Fruit fly (Drosophila melanogaster) whole organism, embryonic: ENCODE data around the gene CG3224.
A peak's percentile ranks its signal among the peaks of the same experiment; 100 is the strongest.

Experiments used
- C15 ChIP-seq: fragments of 200-800 bp; sonication (Bioruptor generic); IDR thresholded peaks from 3 replicates; pipeline ENCODE4 v1.3.6; 2022; ENCODE audit warnings: missing biosample characterization, missing genetic modification characterization
- CG10654 ChIP-seq: fragments of 200-800 bp; sonication (Bioruptor generic); optimal IDR thresholded peaks from 2 replicates; lab custom pipeline; 2016; ENCODE audit warnings: missing biosample characterization, missing genetic modification characterization
- CG11093 ChIP-seq: fragments of 200-800 bp; sonication (Bioruptor generic); IDR thresholded peaks from 3 replicates; pipeline ENCODE4 v1.3.6; 2022; ENCODE audit warnings: missing biosample characterization, missing genetic modification characterization
- CG12155 ChIP-seq: fragments of 200-800 bp; sonication (Bioruptor generic); optimal IDR thresholded peaks from 3 replicates; lab custom pipeline; 2016; ENCODE audit warnings: missing biosample characterization, missing genetic modification characterization
- CG12391 ChIP-seq: fragments of 200-800 bp; sonication (Bioruptor generic); optimal IDR thresholded peaks from 3 replicates; lab custom pipeline; 2018; ENCODE audit warnings: missing biosample characterization, mild to moderate bottlenecking, missing genetic modification characterization, moderate library complexity
- CG13296 ChIP-seq: fragments of 200-800 bp; sonication (Bioruptor generic); optimal IDR thresholded peaks from 3 replicates; lab custom pipeline; 2018; ENCODE audit warnings: missing biosample characterization, mild to moderate bottlenecking, missing genetic modification characterization
- CG13894 ChIP-seq: fragments of 200-800 bp; sonication (Bioruptor generic); optimal IDR thresholded peaks from 3 replicates; lab custom pipeline; 2018; ENCODE audit warnings: missing biosample characterization, mild to moderate bottlenecking, missing genetic modification characterization, moderate library complexity
- CG14667 ChIP-seq: fragments of 200-800 bp; sonication (Bioruptor generic); IDR thresholded peaks from 2 replicates; pipeline ENCODE4 v1.3.6; 2022; ENCODE audit warnings: missing biosample characterization, missing genetic modification characterization
- CG15011 ChIP-seq: fragments of 200-800 bp; sonication (Bioruptor generic); optimal IDR thresholded peaks from 3 replicates; lab custom pipeline; 2018; ENCODE audit warnings: missing biosample characterization, mild to moderate bottlenecking, missing genetic modification characterization
- CG15514 ChIP-seq: fragments of 200-800 bp; sonication (Bioruptor generic); optimal IDR thresholded peaks from 3 replicates; lab custom pipeline; 2017; ENCODE audit warnings: missing biosample characterization, missing genetic modification characterization, mild to moderate bottlenecking, moderate library complexity, missing genetic modification reagents
- CG1603 ChIP-seq: fragments of 200-800 bp; sonication (Bioruptor generic); optimal IDR thresholded peaks from 2 replicates; lab custom pipeline; 2019; ENCODE audit warnings: missing biosample characterization, mild to moderate bottlenecking, missing genetic modification characterization, moderate library complexity
- CG16813 ChIP-seq: fragments of 200-800 bp; sonication (Bioruptor generic); IDR thresholded peaks from 3 replicates; pipeline ENCODE4 v1.3.6; 2022; ENCODE audit warnings: missing biosample characterization, missing genetic modification characterization; ENCODE audit not compliant: partially characterized antibody
- CG17186 ChIP-seq: fragments of 200-800 bp; sonication (Bioruptor generic); optimal IDR thresholded peaks from 3 replicates; lab custom pipeline; 2017; ENCODE audit warnings: missing biosample characterization, missing genetic modification reagents, missing genetic modification characterization
- CG17328 ChIP-seq: fragments of 200-800 bp; sonication (Bioruptor generic); IDR thresholded peaks from 2 replicates; pipeline ENCODE4 v1.3.6; 2022; ENCODE audit warnings: missing biosample characterization, missing genetic modification characterization
- CG17385 ChIP-seq: fragments of 200-800 bp; sonication (Bioruptor generic); optimal IDR thresholded peaks from 3 replicates; lab custom pipeline; 2018; ENCODE audit warnings: missing biosample characterization, mild to moderate bottlenecking, missing genetic modification characterization
- CG17612 ChIP-seq: fragments of 200-800 bp; sonication (Bioruptor generic); IDR thresholded peaks from 2 replicates; pipeline ENCODE4 v1.3.6; 2022; ENCODE audit warnings: missing biosample characterization, missing genetic modification characterization
- CG18262 ChIP-seq: fragments of 200-800 bp; optimal IDR thresholded peaks from 3 replicates; lab custom pipeline; 2019; ENCODE audit warnings: missing biosample characterization, mild to moderate bottlenecking, missing genetic modification characterization, moderate library complexity
- CG18619 ChIP-seq: fragments of 200-800 bp; sonication (Bioruptor generic); optimal IDR thresholded peaks from 3 replicates; lab custom pipeline; 2017; ENCODE audit warnings: missing biosample characterization, mild to moderate bottlenecking, missing genetic modification characterization
- CG2875 ChIP-seq: fragments of 200-800 bp; sonication (Bioruptor generic); optimal IDR thresholded peaks from 2 replicates; lab custom pipeline; 2017; ENCODE audit warnings: missing biosample characterization, mild to moderate bottlenecking, missing genetic modification characterization, missing genetic modification reagents
- CG30020 ChIP-seq: fragments of 200-800 bp; optimal IDR thresholded peaks from 2 replicates; lab custom pipeline; 2019; ENCODE audit warnings: missing biosample characterization, mild to moderate bottlenecking, missing genetic modification characterization, moderate library complexity
- CG30403 ChIP-seq: fragments of 200-800 bp; sonication (Bioruptor generic); optimal IDR thresholded peaks from 3 replicates; lab custom pipeline; 2016; ENCODE audit warnings: missing biosample characterization, missing genetic modification characterization
- CG6272 ChIP-seq: fragments of 200-800 bp; sonication (Bioruptor generic); IDR thresholded peaks from 2 replicates; pipeline ENCODE4 v1.3.6; 2022; ENCODE audit warnings: missing biosample characterization, missing genetic modification characterization
- CG6791 ChIP-seq: fragments of 200-800 bp; sonication (Bioruptor generic); IDR thresholded peaks from 3 replicates; pipeline ENCODE4 v1.3.6; 2022; ENCODE audit warnings: missing biosample characterization, missing genetic modification characterization; ENCODE audit not compliant: partially characterized antibody
- CG8281 ChIP-seq: fragments of 200-800 bp; sonication (Bioruptor generic); optimal IDR thresholded peaks from 2 replicates; lab custom pipeline; 2018; ENCODE audit warnings: missing biosample characterization, mild to moderate bottlenecking, missing genetic modification characterization, moderate library complexity
- CG8478 ChIP-seq: fragments of >200 bp; optimal IDR thresholded peaks from 2 replicates; lab custom pipeline; 2018
- CG9215 ChIP-seq: fragments of 200-800 bp; sonication (Bioruptor generic); IDR thresholded peaks from 2 replicates; pipeline ENCODE4 v1.3.6; 2022; ENCODE audit warnings: missing biosample characterization, missing genetic modification characterization
- D19B ChIP-seq: fragments of 200-800 bp; sonication (Bioruptor generic); optimal IDR thresholded peaks from 2 replicates; lab custom pipeline; 2017; ENCODE audit warnings: missing biosample characterization, mild to moderate bottlenecking, missing genetic modification characterization
- Doc3 ChIP-seq: fragments of 200-800 bp; sonication (Bioruptor generic); IDR thresholded peaks from 3 replicates; pipeline ENCODE4 v1.3.6; 2022; ENCODE audit warnings: missing biosample characterization, missing genetic modification characterization; ENCODE audit not compliant: partially characterized antibody
- HmgZ ChIP-seq: fragments of 200-800 bp; sonication (Bioruptor generic); optimal IDR thresholded peaks from 2 replicates; lab custom pipeline; 2018; ENCODE audit warnings: missing biosample characterization, mild to moderate bottlenecking, missing genetic modification characterization
- Hr78 ChIP-seq, 2 experiments: fragments of 200-800 bp in 1 of 2; fragments of >200 bp in 1 of 2; sonication (Bioruptor generic) in 1 of 2; optimal IDR thresholded peaks; 2 replicates each; lab custom pipeline; 2017 to 2019; ENCODE audit warnings: missing biosample characterization in 2 of 2, missing genetic modification characterization in 2 of 2, mild to moderate bottlenecking in 1 of 2, moderate library complexity in 1 of 2
- Hsf ChIP-seq: fragments of 200-800 bp; sonication (Bioruptor generic); optimal IDR thresholded peaks from 3 replicates; lab custom pipeline; 2016; ENCODE audit warnings: missing biosample characterization, missing genetic modification characterization
- Rfx ChIP-seq: fragments of 200-800 bp; sonication (Bioruptor generic); IDR thresholded peaks from 2 replicates; pipeline ENCODE4 v1.3.6; 2022; ENCODE audit warnings: missing biosample characterization, missing genetic modification characterization
- Sox102F ChIP-seq: fragments of 200-800 bp; sonication (Bioruptor generic); optimal IDR thresholded peaks from 2 replicates; lab custom pipeline; 2018; ENCODE audit warnings: missing biosample characterization, mild to moderate bottlenecking, missing genetic modification characterization, moderate library complexity
- bigmax ChIP-seq: fragments of 200-800 bp; sonication (Bioruptor generic); optimal IDR thresholded peaks from 2 replicates; lab custom pipeline; 2018; ENCODE audit warnings: missing biosample characterization, mild to moderate bottlenecking, missing genetic modification characterization
- croc ChIP-seq: fragments of 200-800 bp; sonication (Bioruptor generic); conservative IDR thresholded peaks from 3 replicates; pipeline ENCODE4 v1.3.6; 2022; ENCODE audit warnings: missing biosample characterization, missing genetic modification characterization
- dmrt99B ChIP-seq: fragments of 200-800 bp; sonication (Bioruptor generic); optimal IDR thresholded peaks from 2 replicates; lab custom pipeline; 2018; ENCODE audit warnings: missing biosample characterization, mild to moderate bottlenecking, missing genetic modification characterization, moderate library complexity
- fru ChIP-seq: fragments of >200 bp; optimal IDR thresholded peaks from 2 replicates; lab custom pipeline; 2017
- gro ChIP-seq: fragments of 200-800 bp; sonication (Bioruptor generic); optimal IDR thresholded peaks from 2 replicates; lab custom pipeline; 2016; ENCODE audit warnings: missing biosample characterization, missing genetic modification characterization
- kay ChIP-seq: fragments of 200-800 bp; sonication (Bioruptor generic); optimal IDR thresholded peaks from 2 replicates; lab custom pipeline; 2016; ENCODE audit warnings: missing biosample characterization, missing genetic modification characterization
- maf-S ChIP-seq: fragments of 200-800 bp; sonication (Bioruptor generic); optimal IDR thresholded peaks from 2 replicates; lab custom pipeline; 2016; ENCODE audit warnings: missing biosample characterization, missing genetic modification characterization
- nmo ChIP-seq: fragments of 200-800 bp; sonication (Bioruptor generic); optimal IDR thresholded peaks from 2 replicates; lab custom pipeline; 2018; ENCODE audit warnings: missing biosample characterization, mild to moderate bottlenecking, missing genetic modification characterization, moderate library complexity
- nom ChIP-seq: fragments of 200-800 bp; sonication (Bioruptor generic); optimal IDR thresholded peaks from 2 replicates; lab custom pipeline; 2017; ENCODE audit warnings: missing biosample characterization, missing genetic modification characterization, mild to moderate bottlenecking, moderate library complexity, missing genetic modification reagents
- odd ChIP-seq: fragments of 200-800 bp; sonication (Bioruptor generic); optimal IDR thresholded peaks from 2 replicates; lab custom pipeline; 2017; ENCODE audit warnings: missing biosample characterization, mild to moderate bottlenecking, missing genetic modification characterization
- onecut ChIP-seq: fragments of 200-800 bp; sonication (Bioruptor generic); IDR thresholded peaks from 2 replicates; pipeline ENCODE4 v1.3.6; 2022; ENCODE audit warnings: missing biosample characterization, missing genetic modification characterization
- pzg ChIP-seq: fragments of 200-800 bp; sonication (Bioruptor generic); optimal IDR thresholded peaks from 3 replicates; lab custom pipeline; 2018; ENCODE audit warnings: missing biosample characterization, mild to moderate bottlenecking, missing genetic modification characterization, moderate library complexity
- sisA ChIP-seq: fragments of 200-800 bp; sonication (Bioruptor generic); IDR thresholded peaks from 2 replicates; pipeline ENCODE4 v1.3.6; 2022; ENCODE audit warnings: missing biosample characterization, missing genetic modification characterization
- sr ChIP-seq: fragments of 200-800 bp; sonication (Bioruptor generic); IDR thresholded peaks from 3 replicates; pipeline ENCODE4 v1.3.6; 2022; ENCODE audit warnings: missing biosample characterization, missing genetic modification characterization
- trem ChIP-seq: fragments of 200-800 bp; optimal IDR thresholded peaks from 3 replicates; lab custom pipeline; 2019; ENCODE audit warnings: missing biosample characterization, mild to moderate bottlenecking, missing genetic modification characterization, moderate library complexity
- usp ChIP-seq: fragments of >200 bp; optimal IDR thresholded peaks from 2 replicates; lab custom pipeline; 2017; ENCODE audit warnings: missing biosample characterization, missing genetic modification characterization
- zen2 ChIP-seq: fragments of 200-800 bp; sonication (Bioruptor generic); IDR thresholded peaks from 3 replicates; pipeline ENCODE4 v1.3.6; 2022; ENCODE audit warnings: missing biosample characterization, missing genetic modification characterization; ENCODE audit not compliant: partially characterized antibody

Gene CG3224

dm6 chrX:6677826-6678489 lies 16.7 kb upstream of the CG3224 start, which contains the start of gene Fum1 (continued):
- TF ChIP-seq nom (no peak), CG6791 (GFP tag; lab: Robert Waterston, UW) (peak; percentile 78), CG6272 (no peak), CG17385 (GFP tag; lab: Kevin White, UChicago) (no peak), CG17612 (GFP tag; lab: Robert Waterston, UW) (no peak), CG8281 (no peak), Sox102F (GFP tag; lab: Kevin White, UChicago) (no peak), CG8478 (no peak), D19B (no peak), trem (peak; percentile 69), CG12155 (GFP tag; lab: Kevin White, UChicago) (peak; percentile 16), Doc3 (GFP tag; lab: Robert Waterston, UW) (peak; percentile 93), Rfx (GFP tag; lab: Robert Waterston, UW) (no peak; the same call in 1 of the 2 replicates), gro (peak; percentile 53), bigmax (no peak), C15 (no peak), CG1603 (tag; lab: Kevin White, UChicago) (peak; percentile 22), CG10654 (GFP tag; lab: Kevin White, UChicago) (no peak), sisA (no peak), CG18262 (peak; percentile 7), odd (GFP tag; lab: Kevin White, UChicago) (no peak), CG15011 (GFP tag; lab: Kevin White, UChicago) (no peak), zen2 (peak; percentile 64; the same call in 2 of the 3 replicates), CG18619 (GFP tag; lab: Kevin White, UChicago) (no peak), usp (GFP tag; lab: Kevin White, UChicago) (no peak), CG13894 (tag; lab: Kevin White, UChicago) (peak; percentile 40), kay (GFP tag; lab: Kevin White, UChicago) (no peak), CG14667 (GFP tag; lab: Robert Waterston, UW) (no peak), CG2875 (GFP tag; lab: Kevin White, UChicago) (no peak), fru (lab: Kevin White, UChicago) (no peak), maf-S (GFP tag; lab: Kevin White, UChicago) (no peak), CG30020 (tag; lab: Kevin White, UChicago) (peak; percentile 18), Hr78 (GFP tag; optimal IDR thresholded peaks at IDR 0.05; lab: Kevin White, UChicago) (no peak), CG12391 (tag; lab: Kevin White, UChicago) (peak; percentile 51), Hsf (GFP tag; lab: Kevin White, UChicago) (no peak), CG11093 (GFP tag; lab: Robert Waterston, UW) (no peak), HmgZ (peak; percentile 40), onecut (GFP tag; lab: Robert Waterston, UW) (no peak), dmrt99B (tag; lab: Kevin White, UChicago) (no peak), CG15514 (GFP tag; lab: Kevin White, UChicago) (peak; percentile 58), CG9215 (GFP tag; lab: Robert Waterston, UW) (no peak), CG17186 (GFP tag; lab: Kevin White, UChicago) (peak; percentile 41), sr (GFP tag; lab: Robert Waterston, UW) (no peak), CG13296 (GFP tag; lab: Kevin White, UChicago) (no peak), CG16813 (GFP tag; lab: Robert Waterston, UW) (peak; percentile 94), CG30403 (peak; percentile 30), pzg (GFP tag; lab: Kevin White, UChicago) (peak; percentile 63), CG17328 (GFP tag; lab: Robert Waterston, UW) (no peak), croc (no peak), nmo (GFP tag; lab: Kevin White, UChicago) (peak; percentile 49)
